Fruit fly (Drosophila melanogaster): ENCODE results near the gene nAChRalpha7.

- TF ChIP-seq CG9139 (GFP tag; optimal IDR thresholded peaks at IDR 0.05), result no peak
- TF ChIP-seq CG16779 (tag; optimal IDR thresholded peaks at IDR 0.05), result no peak
- no peak for TF ChIP-seq Lpt (GFP tag; optimal IDR thresholded peaks at IDR 0.05)
- TF ChIP-seq Met (GFP tag; optimal IDR thresholded peaks at IDR 0.05), result no peak
- TF ChIP-seq Sox102F (GFP tag; optimal IDR thresholded peaks at IDR 0.05), result no peak
- TF ChIP-seq fd85E (GFP tag; optimal IDR thresholded peaks at IDR 0.05), result no peak
- TF ChIP-seq spab (GFP tag; optimal IDR thresholded peaks at IDR 0.05), result no peak
- TF ChIP-seq CG7368 (GFP tag; optimal IDR thresholded peaks at IDR 0.05), result no peak
- no peak for TF ChIP-seq Eip93F (GFP tag; optimal IDR thresholded peaks at IDR 0.05)
- TF ChIP-seq CG8119 (GFP tag; IDR thresholded peaks at IDR 0.05), result no peak
- TF ChIP-seq fkh (GFP tag; optimal IDR thresholded peaks at IDR 0.05), result peak; percentile 82
- TF ChIP-seq Smox (GFP tag; optimal IDR thresholded peaks at IDR 0.05), result no peak
- TF ChIP-seq CG11902 (GFP tag; optimal IDR thresholded peaks at IDR 0.05), result no peak
Observed at dm6 chrX:19306531-19306930, 41.7 kb downstream of the nAChRalpha7 start.
